Worm (Caenorhabditis elegans): Measurements from ENCODE around the gene pals-21.

Gene pals-21

ce11 chrIII:1419700-1420356 is 39.4 kb upstream of the pals-21 start (continued):
- TF ChIP-seq T26A8.4 (GFP tag; IDR thresholded peaks at IDR 0.05) (peak; percentile 84), unc-39 (tag; optimal IDR thresholded peaks at IDR 0.05) (no peak), hmg-1.1 (GFP tag; IDR thresholded peaks at IDR 0.05) (peak; percentile 56), daf-16 (GFP tag; optimal IDR thresholded peaks at IDR 0.05) (peak; percentile 24 to 37), daf-16 (tag; optimal IDR thresholded peaks at IDR 0.05) (peak; percentile 57), lin-13 (GFP tag; optimal IDR thresholded peaks at IDR 0.05) (peak; percentile 93), lin-39 (tag; optimal IDR thresholded peaks at IDR 0.05) (no peak), ztf-11 (tag; optimal IDR thresholded peaks at IDR 0.05) (no peak), ZK546.5 (tag; optimal IDR thresholded peaks at IDR 0.05) (peak in 1 of 2 experiments; percentile 83), ama-1 (optimal IDR thresholded peaks at IDR 0.05) (peak; percentile 92), rbr-2 (tag; optimal IDR thresholded peaks at IDR 0.05) (peak; percentile 48), F49E8.2 (tag; optimal IDR thresholded peaks at IDR 0.05; ENCODE audit: borderline replicate concordance) (peak; percentile 90), fkh-10 (GFP tag; optimal IDR thresholded peaks at IDR 0.05) (no peak), nhr-42 (GFP tag; IDR thresholded peaks at IDR 0.05) (peak; percentile 40; the same call in 1 of the 2 replicates), zfp-3 (GFP tag; conservative IDR thresholded peaks at IDR 0.05) (peak; percentile 93), nhr-48 (tag; optimal IDR thresholded peaks at IDR 0.05) (peak; percentile 72)

ce11 chrIII:1419146-1419636 is 38.8 kb upstream of the pals-21 start, which contains the start of gene Y82E9BR.3:
Gene Y82E9BR.3, plus strand, starts transcription at chrIII:1419196.
- TF ChIP-seq hmg-1.1 (GFP tag; IDR thresholded peaks at IDR 0.05) (no peak), aha-1 (tag) (peak; percentile 41), lim-7 (GFP tag; IDR thresholded peaks at IDR 0.05) (peak; percentile 27; the same call in 1 of the 2 replicates), egl-27 (tag; optimal IDR thresholded peaks at IDR 0.05) (no peak), snpc-1.2 (GFP tag; IDR thresholded peaks at IDR 0.05) (0 out of 2 replicates have a peak, but pooled peaks have one; percentile 14), daf-12 (tag; optimal IDR thresholded peaks at IDR 0.05) (no peak), set-16 (GFP tag; IDR thresholded peaks at IDR 0.05) (peak; percentile 94)

DNA sequence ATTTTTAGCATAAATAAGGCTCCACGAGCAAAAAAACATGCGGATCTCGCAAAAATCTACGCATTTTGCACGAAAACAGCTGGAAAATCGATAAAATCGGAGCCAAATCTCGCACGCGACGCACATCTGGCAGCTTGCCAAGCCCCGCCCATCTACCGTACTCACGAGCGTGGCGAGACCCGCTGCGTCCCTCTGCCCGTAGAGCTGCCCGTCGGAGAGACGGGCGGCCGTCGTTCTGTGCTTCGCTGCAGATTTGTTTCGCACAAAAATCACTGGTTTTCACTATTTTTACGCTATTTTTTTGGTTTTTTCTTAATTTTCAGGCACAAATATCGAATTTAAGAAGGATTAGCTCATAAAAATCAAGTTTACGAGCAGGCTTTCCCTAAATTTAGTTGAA is 38.3 kb upstream of the pals-21 start:
- peak; percentile 89 for TF ChIP-seq lin-38 (GFP tag; IDR thresholded peaks at IDR 0.05)
- TF ChIP-seq ceh-20 (GFP tag; IDR thresholded peaks at IDR 0.05), result peak; percentile 77
- no peak for TF ChIP-seq ces-1 (GFP tag; optimal IDR thresholded peaks at IDR 0.05)
- peak; percentile 95 for TF ChIP-seq ama-1 (optimal IDR thresholded peaks at IDR 0.05)
- peak; percentile 31 for TF ChIP-seq spr-1 (tag; optimal IDR thresholded peaks at IDR 0.05)
- TF ChIP-seq jun-1 (tag; optimal IDR thresholded peaks at IDR 0.05), result peak; percentile 54
- no peak for TF ChIP-seq gei-8 (GFP tag; optimal IDR thresholded peaks at IDR 0.05)
- TF ChIP-seq hlh-11 (tag; optimal IDR thresholded peaks at IDR 0.05), result peak; percentile 86
- peak; percentile 60 for TF ChIP-seq spr-3 (GFP tag; optimal IDR thresholded peaks at IDR 0.05)
- peak; percentile 80 for TF ChIP-seq nhr-102 (tag; optimal IDR thresholded peaks at IDR 0.05)
- TF ChIP-seq dmd-6 (GFP tag; IDR thresholded peaks at IDR 0.05), result peak; percentile 82
- no peak for TF ChIP-seq zip-2 (tag; optimal IDR thresholded peaks at IDR 0.05)
- TF ChIP-seq unc-39 (tag; optimal IDR thresholded peaks at IDR 0.05), result no peak
- peak; percentile 24 for TF ChIP-seq ztf-7 (tag; optimal IDR thresholded peaks at IDR 0.05)
- TF ChIP-seq unc-62 (GFP tag; optimal IDR thresholded peaks at IDR 0.05 in 1 of 2), result peak in 1 of 2 experiments; percentile 93
- no peak for TF ChIP-seq unc-62 (tag; optimal IDR thresholded peaks at IDR 0.05)
- TF ChIP-seq zfp-3 (GFP tag; conservative IDR thresholded peaks at IDR 0.05), result peak; percentile 84
- no peak for TF ChIP-seq D1046.2 (GFP tag; IDR thresholded peaks at IDR 0.05)
- no peak for TF ChIP-seq zip-11 (GFP tag; IDR thresholded peaks at IDR 0.05)
- TF ChIP-seq Y5F2A.4 (GFP tag; optimal IDR thresholded peaks at IDR 0.05), result no peak
- TF ChIP-seq madf-9 (GFP tag; conservative IDR thresholded peaks at IDR 0.05), result peak; percentile 74
- TF ChIP-seq duxl-1 (tag; optimal IDR thresholded peaks at IDR 0.05; ENCODE audit: poor library complexity), result peak; percentile 79
- TF ChIP-seq pha-4 (GFP tag; IDR thresholded peaks at IDR 0.05), result peak; percentile 82
- no peak for TF ChIP-seq pha-4 (tag; optimal IDR thresholded peaks at IDR 0.05)
- TF ChIP-seq php-3 (GFP tag; IDR thresholded peaks at IDR 0.05), result peak; percentile 16; the same call in 1 of the 2 replicates
- peak; percentile 93 for TF ChIP-seq aha-1 (tag)
- no peak for TF ChIP-seq skn-1 (tag; optimal IDR thresholded peaks at IDR 0.05)
- TF ChIP-seq nhr-10 (tag; optimal IDR thresholded peaks at IDR 0.05), result no peak
- TF ChIP-seq snpc-4 (tag; optimal IDR thresholded peaks at IDR 0.05), result peak; percentile 7
- TF ChIP-seq daf-12 (tag; optimal IDR thresholded peaks at IDR 0.05), result no peak
- no peak for TF ChIP-seq nhr-41 (GFP tag; IDR thresholded peaks at IDR 0.05)

Data from whole organism, L4 larva.